Fruit fly (Drosophila melanogaster): ENCODE results near the gene esc.

- TF ChIP-seq CG11617 (GFP tag; optimal IDR thresholded peaks at IDR 0.05) (no peak), cic (GFP tag; optimal IDR thresholded peaks at IDR 0.05) (peak; percentile 53), cnc (optimal IDR thresholded peaks at IDR 0.05) (no peak), CG14711 (tag; optimal IDR thresholded peaks at IDR 0.05) (no peak), Crg-1 (GFP tag; optimal IDR thresholded peaks at IDR 0.05) (no peak), tj (GFP tag; optimal IDR thresholded peaks at IDR 0.05) (peak; percentile 7), CG12768 (GFP tag; optimal IDR thresholded peaks at IDR 0.05) (no peak), Mnt (GFP tag; optimal IDR thresholded peaks at IDR 0.05) (no peak)
Observed at dm6 chr2L:11845159-11845788, 16.1 kb upstream of the esc start.
